Worm (Caenorhabditis elegans): Measurements from ENCODE around the gene K11H12.8.

DNA sequence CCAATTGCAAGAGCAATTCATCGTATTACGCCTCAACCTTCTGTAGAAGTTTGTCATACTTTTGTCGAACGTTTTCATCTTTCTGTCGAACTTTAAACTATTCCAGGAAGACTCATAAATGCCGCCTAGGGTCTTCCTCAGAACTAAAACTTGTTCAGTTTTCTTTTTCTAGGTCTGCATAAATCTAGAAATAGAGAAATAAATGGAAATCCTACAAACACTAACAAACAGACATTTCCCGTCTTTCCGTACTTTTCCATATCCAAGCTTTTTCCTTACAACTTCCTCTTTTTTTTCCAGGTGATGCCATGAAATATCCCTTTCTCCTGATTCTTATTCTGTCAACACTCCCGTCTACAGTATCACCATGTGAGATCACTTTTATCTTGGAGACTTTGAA is 29.0 kb downstream of the K11H12.8 start, which contains the start of gene cutl-28:
- TF ChIP-seq cog-1 (tag; optimal IDR thresholded peaks at IDR 0.05) (no peak), med-1 (GFP tag; optimal IDR thresholded peaks at IDR 0.05; ENCODE audit: insufficient read depth) (no peak)
